Fruit fly (Drosophila melanogaster) whole organism: ENCODE results near the gene CG14282.

Source experiments
- CG8478 ChIP-seq: fragments of >200 bp; optimal IDR thresholded peaks from 2 replicates; lab custom pipeline; 2018; ENCODE audit warnings: inconsistent platforms
- Dll ChIP-seq: fragments of >200 bp; optimal IDR thresholded peaks from 2 replicates; lab custom pipeline; 2017
- EcR ChIP-seq, 2 experiments: fragments of >200 bp; optimal IDR thresholded peaks; 2 replicates each; lab custom pipeline; 2017; ENCODE audit warnings: missing biosample characterization in 2 of 2, missing genetic modification characterization in 2 of 2, missing genetic modification reagents in 2 of 2
- pan ChIP-seq: fragments of >200 bp; optimal IDR thresholded peaks from 2 replicates; lab custom pipeline; 2017
- psq ChIP-seq: fragments of >200 bp; optimal IDR thresholded peaks from 2 replicates; lab custom pipeline; 2017
- usp ChIP-seq: fragments of >200 bp; optimal IDR thresholded peaks from 2 replicates; lab custom pipeline; 2017; ENCODE audit warnings: missing biosample characterization, missing genetic modification characterization, mixed read lengths

DNA sequence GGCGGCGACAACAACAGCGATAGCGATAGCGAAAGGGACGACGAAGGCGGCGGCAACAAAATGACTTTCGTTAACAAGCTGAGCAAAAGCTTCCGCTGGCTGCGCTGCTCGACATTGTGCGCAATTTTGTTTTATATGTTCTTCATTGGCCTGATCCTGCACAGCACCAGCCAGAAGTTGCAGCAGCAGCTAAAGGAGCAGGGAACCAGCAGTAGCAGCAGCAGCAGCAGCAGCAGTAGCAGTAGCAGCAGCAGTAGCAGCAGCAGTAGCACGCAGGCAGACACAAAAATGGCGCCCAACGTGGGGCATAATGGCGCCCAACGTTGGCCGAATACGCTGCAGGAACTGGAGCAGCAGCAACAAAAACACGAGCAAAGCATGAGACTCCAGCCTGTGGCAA, 13.2 kb downstream of the CG14282 start:
- TF ChIP-seq Dll (lab: Kevin White, UChicago) (no peak), pan (lab: Kevin White, UChicago) (no peak), psq (lab: Kevin White, UChicago) (no peak), usp (GFP tag; lab: Kevin White, UChicago) (no peak), CG8478 (lab: Kevin White, UChicago) (no peak), EcR (GFP tag; optimal IDR thresholded peaks at IDR 0.05; lab: Kevin White, UChicago) (no peak)
